Fruit fly (Drosophila melanogaster): Measurements from ENCODE around the gene fax.

Gene fax

DNA sequence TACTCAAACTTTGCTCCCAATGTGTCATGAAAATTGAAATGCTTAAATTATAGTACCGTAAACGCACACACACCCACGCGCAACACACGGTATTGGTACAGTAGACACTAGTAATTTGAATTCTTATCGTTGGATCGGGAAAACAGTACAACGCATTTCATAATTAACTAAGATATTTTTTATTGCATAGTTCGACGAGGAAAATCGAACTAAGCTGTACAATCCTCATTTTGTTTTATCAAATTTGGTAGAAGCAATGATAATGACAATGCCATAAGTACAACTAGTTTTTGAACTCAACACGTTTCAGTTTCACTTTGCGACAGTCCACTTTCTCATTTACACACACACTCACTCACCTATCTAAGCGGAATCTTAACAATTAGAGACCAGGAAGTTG, 30.9 kb downstream of the fax start (continued):
- TF ChIP-seq CG8944 (GFP tag; optimal IDR thresholded peaks at IDR 0.05) (peak; percentile 66), CG6272 (GFP tag; IDR thresholded peaks at IDR 0.05) (no peak), CG12391 (tag; optimal IDR thresholded peaks at IDR 0.05) (peak; percentile 62), CG18262 (tag; optimal IDR thresholded peaks at IDR 0.05) (peak; percentile 64), gsb-n (tag; optimal IDR thresholded peaks at IDR 0.05) (peak; percentile 57), CG6813 (GFP tag; optimal IDR thresholded peaks at IDR 0.05) (peak; percentile 31), CG12104 (GFP tag; optimal IDR thresholded peaks at IDR 0.05) (peak; percentile 53), ac (GFP tag; optimal IDR thresholded peaks at IDR 0.05) (no peak), zen2 (GFP tag; IDR thresholded peaks at IDR 0.05; ENCODE audit: partially characterized antibody) (no peak), CG4820 (GFP tag; optimal IDR thresholded peaks at IDR 0.05) (peak; percentile 27), nau (GFP tag; optimal IDR thresholded peaks at IDR 0.05) (peak; percentile 67), CG3065 (GFP tag; optimal IDR thresholded peaks at IDR 0.05) (no peak), CG9797 (GFP tag; optimal IDR thresholded peaks at IDR 0.05) (no peak), ewg (GFP tag; optimal IDR thresholded peaks at IDR 0.05) (peak; percentile 27), CG18764 (GFP tag; optimal IDR thresholded peaks at IDR 0.05) (no peak), gsb (GFP tag; IDR thresholded peaks at IDR 0.05) (peak; percentile 52), CG12744 (GFP tag; optimal IDR thresholded peaks at IDR 0.05) (peak; percentile 10), CG12942 (GFP tag; optimal IDR thresholded peaks at IDR 0.05) (peak; percentile 42), D19A (tag; optimal IDR thresholded peaks at IDR 0.05) (peak; percentile 60), Sry-δ (GFP tag; optimal IDR thresholded peaks at IDR 0.05) (no peak), odd (GFP tag; optimal IDR thresholded peaks at IDR 0.05) (peak; percentile 59), sqz (GFP tag; optimal IDR thresholded peaks at IDR 0.05) (no peak), CG12071 (GFP tag; optimal IDR thresholded peaks at IDR 0.05) (peak; percentile 61), CkIIα-i1 (GFP tag; IDR thresholded peaks at IDR 0.05) (no peak), ap (GFP tag; IDR thresholded peaks at IDR 0.05) (peak; percentile 19; the same call in 1 of the 2 replicates), Nf-YC (tag; optimal IDR thresholded peaks at IDR 0.05) (peak; percentile 73), tup (GFP tag; optimal IDR thresholded peaks at IDR 0.05) (no peak), CG9609 (GFP tag; optimal IDR thresholded peaks at IDR 0.05) (peak; percentile 50), sens (GFP tag) (peak; percentile 90), CG3407 (GFP tag; optimal IDR thresholded peaks at IDR 0.05) (peak; percentile 28), CG33557 (GFP tag; optimal IDR thresholded peaks at IDR 0.05) (peak; percentile 61), Sox100B (GFP tag; optimal IDR thresholded peaks at IDR 0.05) (peak; percentile 64), sna (GFP tag; IDR thresholded peaks at IDR 0.05; ENCODE audit: partially characterized antibody) (no peak), HLH4C (GFP tag; IDR thresholded peaks at IDR 0.05; ENCODE audit: partially characterized antibody) (no peak), MBD-R2 (GFP tag; IDR thresholded peaks at IDR 0.05) (peak; percentile 25; the same call in 1 of the 2 replicates), wdn (GFP tag; IDR thresholded peaks at IDR 0.05) (0 out of 2 replicates have a peak, but pooled peaks have one; percentile 36), chif (GFP tag; optimal IDR thresholded peaks at IDR 0.05) (peak; percentile 32 to 62), CG2120 (GFP tag; optimal IDR thresholded peaks at IDR 0.05) (peak; percentile 85), CG12659 (GFP tag; optimal IDR thresholded peaks at IDR 0.05) (peak; percentile 62), ase (GFP tag; IDR thresholded peaks at IDR 0.05) (no peak; the same call in 2 of the 3 replicates), Meics (GFP tag; optimal IDR thresholded peaks at IDR 0.05) (peak; percentile 69), run (tag; optimal IDR thresholded peaks at IDR 0.05) (peak; percentile 31), CG15479 (GFP tag; optimal IDR thresholded peaks at IDR 0.05) (peak; percentile 20), disco-r (GFP tag; optimal IDR thresholded peaks at IDR 0.05) (peak; percentile 21), CG14441 (GFP tag; IDR thresholded peaks at IDR 0.05) (peak; percentile 52; the same call in 1 of the 2 replicates), kni (GFP tag; optimal IDR thresholded peaks at IDR 0.05) (peak; percentile 66), Ets65A (GFP tag) (peak; percentile 61), Myb (GFP tag; optimal IDR thresholded peaks at IDR 0.05) (no peak), CG15696 (tag; optimal IDR thresholded peaks at IDR 0.05) (peak; percentile 75), Blimp-1 (GFP tag; optimal IDR thresholded peaks at IDR 0.05) (peak; percentile 73), CG10462 (GFP tag; optimal IDR thresholded peaks at IDR 0.05) (peak; percentile 22)

All from whole organism, embryonic.